Worm (Caenorhabditis elegans) whole organism, mixed stage, embryonic: ENCODE data around the gene sri-62.
"Not testable (repeated sequence)": the region's sequence is repeated elsewhere in the genome, so short reads cannot be mapped to it uniquely, and the experiment has no call there.

Experiments
- M03D4.4 ChIP-seq: sonication (generic microtip); optimal IDR thresholded peaks from 2 replicates; lab custom pipeline; 2017; ENCODE audit warnings: mild to moderate bottlenecking, missing genetic modification characterization, missing compliant biosample characterization
- bed-3 ChIP-seq: fragments of 200-800 bp; sonication (Bioruptor generic); optimal IDR thresholded peaks from 3 replicates; lab custom pipeline; 2018; ENCODE audit warnings: mild to moderate bottlenecking, missing genetic modification characterization, moderate library complexity, missing compliant biosample characterization
- blmp-1 ChIP-seq: fragments of 150-350 bp; optimal IDR thresholded peaks from 2 replicates; lab custom pipeline; 2014; ENCODE audit warnings: missing biosample characterization, missing genetic modification characterization
- ceh-39 ChIP-seq: fragments of 150-350 bp; optimal IDR thresholded peaks from 2 replicates; lab custom pipeline; 2014; ENCODE audit warnings: missing biosample characterization, missing genetic modification characterization
- ceh-43 ChIP-seq: fragments of 200-800 bp; sonication (Bioruptor generic); optimal IDR thresholded peaks from 2 replicates; lab custom pipeline; 2018; ENCODE audit warnings: mild to moderate bottlenecking, missing genetic modification characterization, moderate library complexity, missing compliant biosample characterization
- ces-1 ChIP-seq: fragments of 150-350 bp; optimal IDR thresholded peaks from 2 replicates; lab custom pipeline; 2014; ENCODE audit warnings: missing biosample characterization, missing genetic modification reagents, missing genetic modification characterization
- drap-1 ChIP-seq: fragments of 200-800 bp; sonication (Bioruptor generic); optimal IDR thresholded peaks from 3 replicates; lab custom pipeline; 2018; ENCODE audit warnings: mild to moderate bottlenecking, missing genetic modification characterization, missing compliant biosample characterization
- elt-1 ChIP-seq: sonication (generic microtip); optimal IDR thresholded peaks from 2 replicates; lab custom pipeline; 2017; ENCODE audit warnings: missing genetic modification characterization, mild to moderate bottlenecking, missing compliant biosample characterization, antibody characterized with exemption, moderate library complexity, borderline replicate concordance; ENCODE audit not compliant: insufficient read depth
- flh-1 ChIP-seq: fragments of 200-800 bp; sonication (Bioruptor generic); optimal IDR thresholded peaks from 2 replicates; lab custom pipeline; 2018; ENCODE audit warnings: mild to moderate bottlenecking, missing genetic modification characterization, moderate library complexity, missing compliant biosample characterization
- ham-2 ChIP-seq: fragments of 200-800 bp; sonication (Bioruptor generic); optimal IDR thresholded peaks from 2 replicates; lab custom pipeline; 2018; ENCODE audit warnings: mild to moderate bottlenecking, missing genetic modification characterization, missing compliant biosample characterization
- hlh-1 ChIP-seq: fragments of 150-350 bp; optimal IDR thresholded peaks from 2 replicates; lab custom pipeline; 2014; ENCODE audit warnings: missing biosample characterization, missing genetic modification reagents, missing genetic modification characterization
- lin-13 ChIP-seq: fragments of 150-350 bp; optimal IDR thresholded peaks from 2 replicates; lab custom pipeline; 2014; ENCODE audit warnings: missing biosample characterization, missing genetic modification characterization
- lin-32 ChIP-seq: fragments of 200-800 bp; sonication (Bioruptor generic); optimal IDR thresholded peaks from 2 replicates; lab custom pipeline; 2018; ENCODE audit warnings: mild to moderate bottlenecking, missing genetic modification characterization, missing compliant biosample characterization
- lsy-2 ChIP-seq: fragments of 150-350 bp; optimal IDR thresholded peaks from 2 replicates; lab custom pipeline; 2014; ENCODE audit warnings: missing biosample characterization, missing genetic modification characterization
- mab-5 ChIP-seq: fragments of 150-350 bp; optimal IDR thresholded peaks from 2 replicates; lab custom pipeline; 2014; ENCODE audit warnings: missing biosample characterization, missing genetic modification characterization
- nhr-12 ChIP-seq: fragments of 150-350 bp; optimal IDR thresholded peaks from 2 replicates; lab custom pipeline; 2014; ENCODE audit warnings: missing biosample characterization, missing genetic modification characterization
- nhr-237 ChIP-seq: fragments of 150-350 bp; optimal IDR thresholded peaks from 2 replicates; lab custom pipeline; 2014; ENCODE audit warnings: missing biosample characterization, missing genetic modification characterization
- nhr-28 ChIP-seq: fragments of 150-350 bp; optimal IDR thresholded peaks from 2 replicates; lab custom pipeline; 2014; ENCODE audit warnings: missing biosample characterization, missing genetic modification characterization
- nhr-76 ChIP-seq: sonication (generic microtip); optimal IDR thresholded peaks from 2 replicates; lab custom pipeline; 2017; ENCODE audit warnings: missing biosample characterization, missing genetic modification characterization
- pha-4 ChIP-seq: fragments of 150-350 bp; optimal IDR thresholded peaks from 2 replicates; lab custom pipeline; 2018; ENCODE audit warnings: missing biosample characterization, missing genetic modification reagents, missing genetic modification characterization
- snpc-4 ChIP-seq: fragments of 150-350 bp; optimal IDR thresholded peaks from 2 replicates; lab custom pipeline; 2014; ENCODE audit warnings: missing biosample characterization, missing genetic modification characterization
- tbx-8 ChIP-seq: fragments of 200-800 bp; sonication (Bioruptor generic); optimal IDR thresholded peaks from 2 replicates; lab custom pipeline; 2018; ENCODE audit warnings: mild to moderate bottlenecking, missing genetic modification characterization, moderate library complexity, missing compliant biosample characterization
- unc-120 ChIP-seq: sonication (generic microtip); optimal IDR thresholded peaks from 2 replicates; lab custom pipeline; 2017; ENCODE audit warnings: missing genetic modification characterization, missing compliant biosample characterization; ENCODE audit not compliant: poor library complexity, severe bottlenecking
- unc-39 ChIP-seq: fragments of 150-350 bp; optimal IDR thresholded peaks from 2 replicates; lab custom pipeline; 2014; ENCODE audit warnings: missing biosample characterization, missing genetic modification characterization
- unc-62 ChIP-seq: fragments of 150-350 bp; optimal IDR thresholded peaks from 2 replicates; lab custom pipeline; 2014; ENCODE audit warnings: missing biosample characterization, missing genetic modification reagents, missing genetic modification characterization
- zip-8 ChIP-seq: fragments of 150-350 bp; optimal IDR thresholded peaks from 2 replicates; lab custom pipeline; 2014; ENCODE audit warnings: missing biosample characterization, missing genetic modification characterization
- ztf-11 ChIP-seq: fragments of 150-350 bp; optimal IDR thresholded peaks from 2 replicates; lab custom pipeline; 2014; ENCODE audit warnings: missing biosample characterization, missing genetic modification characterization

sri-62 gene

ce11 chrII:2684783-2685182 is 13.5 kb downstream of the sri-62 start:
- TF ChIP-seq nhr-76 (tag; lab: Kevin White, UChicago) (no peak), elt-1 (tag; lab: Kevin White, UChicago) (no peak), zip-8 (tag; lab: Kevin White, UChicago) (no peak), unc-39 (tag; lab: Kevin White, UChicago) (no peak)
- TF ChIP-seq, all 35 proteins: peak for 0

- TF ChIP-seq hlh-1 (tag; lab: Kevin White, UChicago) (no peak), ceh-39 (tag; lab: Kevin White, UChicago) (no peak), ztf-11 (tag; lab: Kevin White, UChicago) (no peak), nhr-28 (tag; lab: Kevin White, UChicago) (no peak), lin-13 (no peak), ham-2 (no peak), unc-39 (tag; lab: Kevin White, UChicago) (no peak), snpc-4 (tag; lab: Kevin White, UChicago) (no peak), drap-1 (GFP tag; lab: Kevin White, UChicago) (no peak), nhr-237 (no peak), lin-32 (no peak), mab-5 (tag; lab: Kevin White, UChicago) (no peak), pha-4 (tag; lab: Kevin White, UChicago) (no peak)
Observed at ce11 chrII:2684208-2684607, 14.1 kb downstream of the sri-62 start, which contains the start of gene ceh-87. TSS of gene ceh-87 (minus strand) at chrII:2684308.

ce11 chrII:2681118-2681517 is 17.2 kb downstream of the sri-62 start, which contains the start of gene F34D6.1:
TSS of gene F34D6.1 (minus strand) at chrII:2681218.
- TF ChIP-seq lin-13 = no peak

- TF ChIP-seq zip-8 (tag; lab: Kevin White, UChicago) = no peak
- no peak for TF ChIP-seq blmp-1 (tag; lab: Kevin White, UChicago)
- TF ChIP-seq tbx-8 = no peak
- TF ChIP-seq hlh-1 (tag; lab: Kevin White, UChicago) = no peak
- TF ChIP-seq drap-1 (GFP tag; lab: Kevin White, UChicago) = no peak
- TF ChIP-seq ceh-43 (GFP tag; lab: Kevin White, UChicago) = no peak
- TF ChIP-seq ces-1 (GFP tag; lab: Kevin White, UChicago) = no peak
- TF ChIP-seq nhr-12 (tag; lab: Kevin White, UChicago) = no peak
- TF ChIP-seq unc-62 (GFP tag; lab: Kevin White, UChicago) = no peak
- TF ChIP-seq bed-3 (GFP tag; lab: Kevin White, UChicago) = no peak
- TF ChIP-seq nhr-28 (tag; lab: Kevin White, UChicago) = no peak
- no peak for TF ChIP-seq ztf-11 (tag; lab: Kevin White, UChicago)
- no peak for TF ChIP-seq M03D4.4 (tag; lab: Kevin White, UChicago)
Observed at ce11 chrII:2677534-2678168, 20.6 kb downstream of the sri-62 start, which contains the start of gene F22E5.17. TSS of gene F22E5.17 (plus strand) at chrII:2678041.

ce11 chrII:2673534-2673933 is 24.7 kb downstream of the sri-62 start, which contains the start of the genes F22E5.20 and F22E5.1:
TSS of gene F22E5.20 (minus strand) at chrII:2673634.
TSS of gene F22E5.1 (plus strand) at chrII:2673775.
- not testable (repeated sequence) for TF ChIP-seq lin-32; tbx-8; pha-4 (tag; lab: Kevin White, UChicago)
- TF ChIP-seq, all 35 proteins: peak for 0; not testable (repeated sequence) for 35

ce11 chrII:2672320-2672719 is 26.0 kb downstream of the sri-62 start, which contains the start of gene sri-57:
TSS of gene sri-57 (minus strand) at chrII:2672420.
- TF ChIP-seq flh-1 (GFP tag; lab: Kevin White, UChicago); pha-4 (tag; lab: Kevin White, UChicago); mab-5 (tag; lab: Kevin White, UChicago): not testable (repeated sequence)

ce11 chrII:2665606-2666005 is 32.7 kb downstream of the sri-62 start, which contains the start of gene F22E5.22:
TSS of gene F22E5.22 (plus strand) at chrII:2665906.
- TF ChIP-seq lsy-2 (tag; lab: Kevin White, UChicago) (no peak), unc-120 (tag; lab: Kevin White, UChicago) (no peak), snpc-4 (tag; lab: Kevin White, UChicago) (no peak)
- TF ChIP-seq, all 35 proteins: peak for 0
